Fruit fly (Drosophila melanogaster): Measurements from ENCODE around the gene Mt2.

Gene Mt2

DNA sequence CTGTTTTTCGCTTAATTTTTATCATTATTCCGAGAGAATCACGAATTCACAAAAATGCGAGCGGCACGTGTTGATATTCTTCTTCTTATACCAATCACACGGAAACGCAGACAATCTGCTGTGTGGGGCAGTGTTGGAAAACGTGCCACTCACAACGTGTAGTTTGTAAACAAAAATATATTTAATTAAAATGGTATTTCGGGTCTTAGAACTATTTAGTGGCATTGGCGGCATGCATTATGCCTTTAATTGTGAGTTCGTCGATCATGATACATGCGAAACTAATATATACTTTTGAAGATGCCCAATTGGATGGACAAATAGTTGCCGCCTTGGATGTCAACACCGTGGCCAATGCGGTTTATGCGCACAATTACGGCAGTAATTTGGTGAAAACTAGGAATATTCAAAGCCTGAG, at the start of gene Mt2, which contains the start of gene CG6712:
Gene Mt2, plus strand, starts transcription at position 130 of the 418 bp plus-strand sequence.
Gene CG6712, minus strand, starts transcription at position 116 of the 418 bp plus-strand sequence.
- TF ChIP-seq usp (GFP tag; optimal IDR thresholded peaks at IDR 0.05) (no peak), Dll (optimal IDR thresholded peaks at IDR 0.05) (no peak), psq (optimal IDR thresholded peaks at IDR 0.05) (no peak), pan (optimal IDR thresholded peaks at IDR 0.05) (no peak), EcR (GFP tag; optimal IDR thresholded peaks at IDR 0.05) (no peak), CG8478 (optimal IDR thresholded peaks at IDR 0.05) (no peak)

dm6 chr2L:12046856-12047230, 49.5 kb upstream of the Mt2 start:
- TF ChIP-seq pan (optimal IDR thresholded peaks at IDR 0.05), result no peak
- no peak for TF ChIP-seq usp (GFP tag; optimal IDR thresholded peaks at IDR 0.05)
- TF ChIP-seq psq (optimal IDR thresholded peaks at IDR 0.05), result no peak
- no peak for TF ChIP-seq CG8478 (optimal IDR thresholded peaks at IDR 0.05)
- no peak for TF ChIP-seq EcR (GFP tag; optimal IDR thresholded peaks at IDR 0.05)
- TF ChIP-seq Dll (optimal IDR thresholded peaks at IDR 0.05), result no peak

dm6 chr2L:12048723-12049122, 47.6 kb upstream of the Mt2 start, which contains the start of gene Plzf:
Gene Plzf, minus strand, starts transcription at chr2L:12048918.
- TF ChIP-seq usp (GFP tag; optimal IDR thresholded peaks at IDR 0.05), result no peak
- TF ChIP-seq psq (optimal IDR thresholded peaks at IDR 0.05), result no peak
- TF ChIP-seq pan (optimal IDR thresholded peaks at IDR 0.05), result no peak
- TF ChIP-seq Dll (optimal IDR thresholded peaks at IDR 0.05), result no peak
- no peak for TF ChIP-seq EcR (GFP tag; optimal IDR thresholded peaks at IDR 0.05)
- no peak for TF ChIP-seq CG8478 (optimal IDR thresholded peaks at IDR 0.05)

- TF ChIP-seq EcR (GFP tag; optimal IDR thresholded peaks at IDR 0.05) (no peak), psq (optimal IDR thresholded peaks at IDR 0.05) (no peak)
These were observed 47.2 kb upstream of the Mt2 start, which contains the start of gene PLCXD for dm6 chr2L:12049133-12049532. Gene PLCXD, plus strand, starts transcription at chr2L:12049418.

DNA sequence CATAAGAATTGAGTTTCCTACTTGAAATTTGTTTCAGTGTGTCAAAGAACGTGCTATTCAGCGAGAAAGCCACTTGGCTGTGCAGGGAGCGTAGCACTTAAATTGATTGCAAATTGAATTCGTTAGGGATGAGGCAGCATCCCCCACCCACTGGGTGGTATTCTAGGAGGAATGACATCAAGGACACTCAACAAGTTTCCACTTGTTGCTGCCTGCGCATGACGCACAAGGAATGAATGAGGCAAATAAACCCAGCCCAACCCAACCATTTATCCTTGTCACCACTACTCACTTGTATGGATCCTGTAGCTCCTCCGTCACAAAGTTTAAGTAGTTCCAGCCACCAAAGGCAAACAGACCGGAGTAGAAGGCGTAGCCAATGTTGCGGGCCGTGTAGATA, 43.0 kb upstream of the Mt2 start:
- TF ChIP-seq psq (optimal IDR thresholded peaks at IDR 0.05), result no peak
- TF ChIP-seq CG8478 (optimal IDR thresholded peaks at IDR 0.05), result no peak
- no peak for TF ChIP-seq pan (optimal IDR thresholded peaks at IDR 0.05)
- TF ChIP-seq usp (GFP tag; optimal IDR thresholded peaks at IDR 0.05), result no peak
- no peak for TF ChIP-seq EcR (GFP tag; optimal IDR thresholded peaks at IDR 0.05)
- no peak for TF ChIP-seq Dll (optimal IDR thresholded peaks at IDR 0.05)

DNA sequence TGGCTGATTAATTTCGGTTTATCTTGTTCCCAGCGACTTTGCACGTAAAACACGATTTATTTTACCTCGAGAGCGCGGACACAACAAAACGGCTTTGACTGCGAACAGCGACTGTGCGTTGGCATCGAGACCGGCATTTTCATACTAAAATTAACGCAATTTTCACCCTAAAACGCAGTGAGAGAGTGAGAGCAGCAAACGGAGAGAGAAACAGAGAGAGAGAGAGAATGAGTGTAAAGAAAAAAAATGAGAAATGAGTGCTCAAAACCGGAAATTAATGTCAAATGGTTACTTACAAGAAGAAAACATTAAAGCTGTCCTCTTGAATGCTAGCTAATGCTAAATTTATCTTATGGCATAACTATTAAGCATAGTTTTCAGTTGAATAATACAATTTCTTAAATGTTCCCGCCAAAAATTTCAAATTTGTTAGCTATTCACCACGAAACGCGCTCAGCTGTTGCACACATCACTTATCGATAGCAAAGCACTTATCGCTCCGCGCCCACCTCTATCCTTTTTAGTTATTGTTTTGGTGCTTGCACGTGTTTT, 40.4 kb upstream of the Mt2 start, which contains the start of the genes JhI-21, RpL7-like and CG34164:
Gene JhI-21, minus strand, starts transcription at position 206 of the 552 bp plus-strand sequence.
Gene RpL7-like, plus strand, starts transcription at position 490 of the 552 bp plus-strand sequence.
Gene CG34164, plus strand, starts transcription at position 512 of the 552 bp plus-strand sequence.
- TF ChIP-seq Dll (optimal IDR thresholded peaks at IDR 0.05), result no peak
- no peak for TF ChIP-seq EcR (GFP tag; optimal IDR thresholded peaks at IDR 0.05)
- no peak for TF ChIP-seq CG8478 (optimal IDR thresholded peaks at IDR 0.05)
- no peak for TF ChIP-seq usp (GFP tag; optimal IDR thresholded peaks at IDR 0.05)
- no peak for TF ChIP-seq pan (optimal IDR thresholded peaks at IDR 0.05)
- no peak for TF ChIP-seq psq (optimal IDR thresholded peaks at IDR 0.05)

DNA sequence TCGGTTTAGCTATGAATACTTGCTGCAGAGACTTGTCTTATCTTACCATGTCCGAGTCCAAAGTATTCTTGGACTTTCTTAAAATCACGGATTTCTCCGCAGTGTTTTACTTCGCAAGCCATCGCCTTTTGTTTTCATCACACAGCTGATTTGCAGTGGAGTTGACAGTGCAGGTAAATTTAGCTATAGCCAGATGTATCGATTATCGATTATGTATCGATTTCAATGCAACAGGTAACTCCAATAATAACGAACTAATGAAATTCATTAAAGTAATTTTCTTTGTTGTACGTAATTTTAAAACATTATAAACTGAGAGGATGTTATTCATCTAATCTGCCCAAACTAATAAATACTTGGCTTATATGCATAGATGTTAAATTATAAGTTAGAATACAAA, 33.3 kb upstream of the Mt2 start, which contains the start of gene Rab3-GAP:
Gene Rab3-GAP, minus strand, starts transcription at position 150 of the 400 bp plus-strand sequence.
- TF ChIP-seq Dll (optimal IDR thresholded peaks at IDR 0.05), result no peak
- TF ChIP-seq pan (optimal IDR thresholded peaks at IDR 0.05), result no peak
- TF ChIP-seq psq (optimal IDR thresholded peaks at IDR 0.05), result no peak
- no peak for TF ChIP-seq EcR (GFP tag; optimal IDR thresholded peaks at IDR 0.05)
- TF ChIP-seq CG8478 (optimal IDR thresholded peaks at IDR 0.05), result no peak
- TF ChIP-seq usp (GFP tag; optimal IDR thresholded peaks at IDR 0.05), result no peak

DNA sequence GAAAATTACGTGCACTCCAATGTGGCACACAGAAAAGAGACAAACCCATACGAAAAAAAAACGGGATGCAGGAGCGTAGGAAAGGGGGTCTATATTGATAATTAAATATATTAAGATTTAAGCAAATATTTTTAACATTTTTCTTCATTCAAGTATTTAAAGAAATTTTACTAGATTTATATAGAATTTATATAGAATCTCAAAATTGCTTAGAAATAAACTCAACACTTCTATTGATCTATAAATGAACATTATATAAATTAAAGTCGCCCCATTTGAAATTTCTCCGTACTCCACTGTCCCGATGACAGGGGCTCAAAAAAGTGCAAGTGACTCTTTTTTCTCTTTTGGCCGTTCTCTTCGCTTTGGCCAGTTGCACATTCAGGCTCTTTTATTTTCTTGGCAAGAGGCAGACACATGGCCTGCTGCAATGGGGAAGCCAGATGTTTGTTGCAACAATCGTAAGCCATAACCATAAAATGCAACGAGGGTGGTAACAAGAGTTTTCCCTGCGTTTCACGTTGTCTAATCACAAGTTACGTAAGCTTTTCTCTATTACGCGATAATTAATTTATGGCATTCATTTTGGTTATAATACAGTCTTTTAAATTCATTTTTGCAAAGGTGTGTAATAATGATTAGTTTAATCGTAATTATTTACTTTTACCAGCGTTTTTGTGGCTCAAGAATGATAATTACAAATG, 30.5 kb upstream of the Mt2 start:
- TF ChIP-seq usp (GFP tag; optimal IDR thresholded peaks at IDR 0.05) (no peak), CG8478 (optimal IDR thresholded peaks at IDR 0.05) (no peak), Dll (optimal IDR thresholded peaks at IDR 0.05) (no peak), psq (optimal IDR thresholded peaks at IDR 0.05) (no peak), EcR (GFP tag; optimal IDR thresholded peaks at IDR 0.05) (no peak), pan (optimal IDR thresholded peaks at IDR 0.05) (no peak)

- TF ChIP-seq EcR (GFP tag; optimal IDR thresholded peaks at IDR 0.05), result no peak
These were observed 29.6 kb upstream of the Mt2 start, which contains the start of gene firl for dm6 chr2L:12066617-12067251. Gene firl, minus strand, starts transcription at chr2L:12066775.

DNA sequence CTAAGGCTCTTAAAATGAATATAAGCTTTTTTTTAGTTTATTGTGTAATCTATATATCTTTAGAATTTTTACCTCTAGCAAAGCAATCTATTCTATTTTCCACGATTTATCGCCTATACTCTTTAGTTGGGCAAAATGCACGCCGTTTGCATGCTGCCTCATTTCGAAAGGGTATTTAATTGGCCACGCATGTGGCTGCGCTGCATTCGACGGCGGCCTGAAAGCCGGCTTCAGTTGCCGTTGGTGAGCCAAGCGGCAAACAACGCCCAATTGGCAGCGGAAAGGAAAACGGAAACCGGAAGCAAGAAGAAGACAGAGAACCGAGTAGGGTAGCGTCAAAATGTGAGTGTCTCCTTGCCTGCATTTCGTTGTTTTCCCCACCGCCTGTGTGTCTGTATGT, 20.5 kb upstream of the Mt2 start, which contains the start of gene CG14947:
Gene CG14947, plus strand, starts transcription at position 251 of the 400 bp plus-strand sequence.
- TF ChIP-seq psq (optimal IDR thresholded peaks at IDR 0.05) (no peak), EcR (GFP tag; optimal IDR thresholded peaks at IDR 0.05) (no peak), CG8478 (optimal IDR thresholded peaks at IDR 0.05) (no peak), pan (optimal IDR thresholded peaks at IDR 0.05) (no peak), usp (GFP tag; optimal IDR thresholded peaks at IDR 0.05) (no peak)

DNA sequence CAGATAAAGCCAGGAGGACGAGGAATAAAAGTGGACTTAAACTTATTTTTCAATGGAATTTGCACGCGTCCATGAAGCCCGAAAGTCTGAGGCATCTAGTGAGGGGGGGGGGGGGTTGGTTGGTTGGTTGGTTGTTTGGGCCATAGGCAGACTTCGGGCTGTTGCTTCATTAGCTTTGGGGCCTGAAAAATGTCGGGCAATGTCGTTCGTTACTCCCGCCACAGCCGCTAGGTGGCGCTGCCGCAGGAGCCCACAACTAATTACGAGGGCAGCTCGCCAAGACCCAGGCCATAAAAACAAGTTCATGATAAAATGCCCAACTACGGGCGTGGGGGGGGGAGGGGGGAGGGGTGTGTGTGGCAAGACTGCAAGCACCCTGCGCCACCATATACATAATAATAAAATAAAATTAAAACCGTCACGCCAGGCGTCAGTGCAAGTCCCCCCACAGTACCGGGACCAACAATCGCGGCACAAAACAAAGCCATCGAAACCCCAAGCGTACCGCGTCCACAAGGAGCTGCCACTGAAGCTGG, 18.1 kb upstream of the Mt2 start:
- TF ChIP-seq Dll (optimal IDR thresholded peaks at IDR 0.05) (no peak), EcR (GFP tag; optimal IDR thresholded peaks at IDR 0.05) (no peak), CG8478 (optimal IDR thresholded peaks at IDR 0.05) (no peak), psq (optimal IDR thresholded peaks at IDR 0.05) (no peak), usp (GFP tag; optimal IDR thresholded peaks at IDR 0.05) (no peak), pan (optimal IDR thresholded peaks at IDR 0.05) (no peak)

- TF ChIP-seq pan (optimal IDR thresholded peaks at IDR 0.05) (no peak), psq (optimal IDR thresholded peaks at IDR 0.05) (no peak), EcR (GFP tag; optimal IDR thresholded peaks at IDR 0.05) (no peak), usp (GFP tag; optimal IDR thresholded peaks at IDR 0.05) (no peak), CG8478 (optimal IDR thresholded peaks at IDR 0.05) (no peak), Dll (optimal IDR thresholded peaks at IDR 0.05) (no peak)
These were observed 17.6 kb upstream of the Mt2 start for dm6 chr2L:12078695-12079094.
